Fruit fly (Drosophila melanogaster) whole organism, embryonic: ENCODE results near the gene Ccp84Ad.

Experiments
- Bdp1 ChIP-seq: fragments of 200-800 bp; sonication (Bioruptor generic); optimal IDR thresholded peaks from 3 replicates; lab custom pipeline; 2016; ENCODE audit warnings: missing biosample characterization, missing genetic modification characterization
- CG10979 ChIP-seq: fragments of 200-800 bp; sonication (Bioruptor generic); optimal IDR thresholded peaks from 2 replicates; lab custom pipeline; 2018; ENCODE audit warnings: missing biosample characterization, mild to moderate bottlenecking, missing genetic modification characterization, moderate library complexity
- CG11456 ChIP-seq: fragments of 200-800 bp; sonication (Bioruptor generic); IDR thresholded peaks from 3 replicates; pipeline ENCODE4 v1.3.6; 2022; ENCODE audit warnings: missing biosample characterization, missing genetic modification characterization
- CG11504 ChIP-seq: fragments of 200-800 bp; sonication (Bioruptor generic); optimal IDR thresholded peaks from 3 replicates; lab custom pipeline; 2019; ENCODE audit warnings: missing biosample characterization, mild to moderate bottlenecking, missing genetic modification characterization, moderate library complexity
- CG16813 ChIP-seq: fragments of 200-800 bp; sonication (Bioruptor generic); IDR thresholded peaks from 3 replicates; pipeline ENCODE4 v1.3.6; 2022; ENCODE audit warnings: missing biosample characterization, missing genetic modification characterization; ENCODE audit not compliant: partially characterized antibody
- CG17912 ChIP-seq: fragments of 200-800 bp; sonication (Bioruptor generic); optimal IDR thresholded peaks from 2 replicates; lab custom pipeline; 2018; ENCODE audit warnings: missing biosample characterization, mild to moderate bottlenecking, missing genetic modification characterization
- CG18764 ChIP-seq: fragments of 200-800 bp; sonication (Bioruptor generic); optimal IDR thresholded peaks from 3 replicates; lab custom pipeline; 2016; ENCODE audit warnings: missing biosample characterization, missing genetic modification characterization
- CG30403 ChIP-seq: fragments of 200-800 bp; sonication (Bioruptor generic); optimal IDR thresholded peaks from 3 replicates; lab custom pipeline; 2016; ENCODE audit warnings: missing biosample characterization, missing genetic modification characterization
- CG34376 ChIP-seq: fragments of 200-800 bp; sonication (Bioruptor generic); optimal IDR thresholded peaks from 2 replicates; lab custom pipeline; 2018; ENCODE audit warnings: missing biosample characterization, mild to moderate bottlenecking, missing genetic modification characterization
- CG3995 ChIP-seq: fragments of 200-800 bp; sonication (Bioruptor generic); optimal IDR thresholded peaks from 3 replicates; lab custom pipeline; 2016; ENCODE audit warnings: missing biosample characterization, missing genetic modification characterization
- CG4730 ChIP-seq: fragments of 200-800 bp; sonication (Bioruptor generic); IDR thresholded peaks from 2 replicates; pipeline ENCODE4 v1.3.6; 2022; ENCODE audit warnings: missing biosample characterization, missing genetic modification characterization
- CG7839 ChIP-seq: fragments of 200-800 bp; sonication (Bioruptor generic); optimal IDR thresholded peaks from 3 replicates; lab custom pipeline; 2018; ENCODE audit warnings: missing biosample characterization, mild to moderate bottlenecking, missing genetic modification characterization, moderate library complexity
- CG9932 ChIP-seq: fragments of 200-800 bp; sonication (Bioruptor generic); IDR thresholded peaks from 2 replicates; pipeline ENCODE4 v1.3.6; 2022; ENCODE audit warnings: missing biosample characterization, missing genetic modification characterization
- Chrac-16 ChIP-seq: fragments of 200-800 bp; sonication (Bioruptor generic); optimal IDR thresholded peaks from 3 replicates; lab custom pipeline; 2016; ENCODE audit warnings: missing biosample characterization, missing genetic modification characterization
- CrebB ChIP-seq: fragments of 200-800 bp; sonication (Bioruptor generic); optimal IDR thresholded peaks from 3 replicates; lab custom pipeline; 2018; ENCODE audit warnings: missing biosample characterization, mild to moderate bottlenecking, missing genetic modification characterization
- D ChIP-seq, 2 experiments: fragments of 200-800 bp in 1 of 2; fragments of >200 bp in 1 of 2; sonication (Bioruptor generic) in 1 of 2; optimal IDR thresholded peaks; 2 replicates in 1 of 2; 3 replicates in 1 of 2; lab custom pipeline; 2017; ENCODE audit warnings: mild to moderate bottlenecking in 1 of 2, missing biosample characterization in 1 of 2, missing genetic modification characterization in 1 of 2, missing genetic modification reagents in 1 of 2
- ERR ChIP-seq: fragments of 200-800 bp; sonication (Bioruptor generic); optimal IDR thresholded peaks from 2 replicates; lab custom pipeline; 2016; ENCODE audit warnings: missing biosample characterization, missing genetic modification characterization
- Ets65A ChIP-seq: fragments of 200-800 bp; sonication (Bioruptor generic); peaks from one replicate; lab custom pipeline; 2016; ENCODE audit warnings: missing biosample characterization, missing genetic modification characterization
- H2.0 ChIP-seq: fragments of 200-800 bp; sonication (Bioruptor generic); IDR thresholded peaks from 2 replicates; pipeline ENCODE4 v1.3.6; 2022; ENCODE audit warnings: missing biosample characterization, missing genetic modification characterization
- HLH54F ChIP-seq: fragments of 200-800 bp; sonication (Bioruptor generic); optimal IDR thresholded peaks from 3 replicates; lab custom pipeline; 2016; ENCODE audit warnings: missing biosample characterization, missing genetic modification characterization
- Med ChIP-seq: fragments of 200-800 bp; sonication (Bioruptor generic); peaks from one replicate; lab custom pipeline; 2016; ENCODE audit warnings: missing biosample characterization, missing genetic modification characterization, mild to moderate bottlenecking, inconsistent platforms, moderate library complexity
- Nf-YA ChIP-seq: fragments of 200-800 bp; sonication (Bioruptor generic); IDR thresholded peaks from 2 replicates; pipeline ENCODE4 v1.3.6; 2022; ENCODE audit warnings: missing biosample characterization, missing genetic modification characterization
- Opbp ChIP-seq: fragments of 200-800 bp; sonication (Bioruptor generic); IDR thresholded peaks from 3 replicates; pipeline ENCODE4 v1.3.6; 2022; ENCODE audit warnings: missing biosample characterization, missing genetic modification characterization; ENCODE audit not compliant: partially characterized antibody
- Pdp1 ChIP-seq, 2 experiments: fragments of 200-800 bp; sonication (Bioruptor generic); optimal IDR thresholded peaks; 3 replicates each; lab custom pipeline; 2016; ENCODE audit warnings: missing biosample characterization in 2 of 2, missing genetic modification characterization in 2 of 2, mild to moderate bottlenecking in 1 of 2, moderate library complexity in 1 of 2
- Sox102F ChIP-seq: fragments of 200-800 bp; sonication (Bioruptor generic); optimal IDR thresholded peaks from 2 replicates; lab custom pipeline; 2018; ENCODE audit warnings: missing biosample characterization, mild to moderate bottlenecking, missing genetic modification characterization, moderate library complexity
- ara ChIP-seq: fragments of 200-800 bp; sonication (Bioruptor generic); IDR thresholded peaks from 2 replicates; pipeline ENCODE4 v1.3.6; 2022; ENCODE audit warnings: missing biosample characterization, missing genetic modification characterization
- bcd ChIP-seq: fragments of 200-800 bp; sonication (Bioruptor generic); optimal IDR thresholded peaks from 2 replicates; lab custom pipeline; 2017; ENCODE audit warnings: missing biosample characterization, mild to moderate bottlenecking, missing genetic modification characterization
- caup ChIP-seq: fragments of 200-800 bp; sonication (Bioruptor generic); optimal IDR thresholded peaks from 3 replicates; lab custom pipeline; 2017; ENCODE audit warnings: missing biosample characterization, mild to moderate bottlenecking, missing genetic modification characterization, moderate library complexity; ENCODE audit not compliant: severe bottlenecking
- chm ChIP-seq: fragments of 200-800 bp; sonication (Bioruptor generic); IDR thresholded peaks from 2 replicates; pipeline ENCODE4 v1.3.6; 2022; ENCODE audit warnings: missing biosample characterization, missing genetic modification characterization
- dimm ChIP-seq: fragments of 200-800 bp; sonication (Bioruptor generic); IDR thresholded peaks from 2 replicates; pipeline ENCODE4 v1.3.6; 2022; ENCODE audit warnings: missing biosample characterization, missing genetic modification characterization
- dm ChIP-seq: fragments of 200-800 bp; sonication (Bioruptor generic); optimal IDR thresholded peaks from 3 replicates; lab custom pipeline; 2016; ENCODE audit warnings: missing biosample characterization, missing genetic modification characterization
- emc ChIP-seq: fragments of 200-800 bp; sonication (Bioruptor generic); optimal IDR thresholded peaks from 2 replicates; lab custom pipeline; 2016; ENCODE audit warnings: missing biosample characterization, missing genetic modification characterization
- esg ChIP-seq: fragments of 200-800 bp; sonication (Bioruptor generic); conservative IDR thresholded peaks from 2 replicates; pipeline ENCODE4 v1.3.6; 2022; ENCODE audit warnings: missing biosample characterization, missing genetic modification characterization
- ewg ChIP-seq: fragments of 200-800 bp; sonication (Bioruptor generic); optimal IDR thresholded peaks from 3 replicates; lab custom pipeline; 2017; ENCODE audit warnings: mild to moderate bottlenecking, missing biosample characterization, missing genetic modification reagents, missing genetic modification characterization
- gt ChIP-seq: fragments of 200-800 bp; sonication (Bioruptor generic); IDR thresholded peaks from 2 replicates; pipeline ENCODE4 v1.3.6; 2022; ENCODE audit warnings: missing biosample characterization, missing genetic modification characterization
- kah ChIP-seq: fragments of 200-800 bp; sonication (Bioruptor generic); optimal IDR thresholded peaks from 2 replicates; lab custom pipeline; 2018; ENCODE audit warnings: missing biosample characterization, mild to moderate bottlenecking, missing genetic modification characterization
- knrl ChIP-seq: fragments of 200-800 bp; sonication (Bioruptor generic); IDR thresholded peaks from 3 replicates; pipeline ENCODE4 v1.3.6; 2022; ENCODE audit warnings: missing biosample characterization, missing genetic modification characterization; ENCODE audit not compliant: partially characterized antibody
- lola ChIP-seq, 3 experiments: fragments of >200 bp in 2 of 3; fragments of 200-800 bp in 1 of 3; sonication (Bioruptor generic) in 1 of 3; optimal IDR thresholded peaks; 2 replicates each; lab custom pipeline; 2017 to 2019; ENCODE audit warnings: missing biosample characterization in 3 of 3, missing genetic modification characterization in 3 of 3, mild to moderate bottlenecking in 1 of 3, moderate library complexity in 1 of 3
- luna ChIP-seq: fragments of 200-800 bp; sonication (Bioruptor generic); optimal IDR thresholded peaks from 2 replicates; lab custom pipeline; 2016; ENCODE audit warnings: missing biosample characterization, missing genetic modification characterization
- mld ChIP-seq: fragments of 200-800 bp; sonication (Bioruptor generic); IDR thresholded peaks from 3 replicates; pipeline ENCODE4 v1.3.6; 2022; ENCODE audit warnings: missing biosample characterization, missing genetic modification characterization; ENCODE audit not compliant: partially characterized antibody
- onecut ChIP-seq: fragments of 200-800 bp; sonication (Bioruptor generic); IDR thresholded peaks from 2 replicates; pipeline ENCODE4 v1.3.6; 2022; ENCODE audit warnings: missing biosample characterization, missing genetic modification characterization
- pho ChIP-seq: fragments of 200-800 bp; sonication (Bioruptor generic); optimal IDR thresholded peaks from 2 replicates; lab custom pipeline; 2016; ENCODE audit warnings: missing biosample characterization, missing genetic modification characterization
- schlank ChIP-seq: fragments of 200-800 bp; sonication (Bioruptor generic); optimal IDR thresholded peaks from 2 replicates; lab custom pipeline; 2018; ENCODE audit warnings: missing biosample characterization, mild to moderate bottlenecking, missing genetic modification characterization
- shn ChIP-seq: fragments of 200-800 bp; sonication (Bioruptor generic); optimal IDR thresholded peaks from 3 replicates; lab custom pipeline; 2016; ENCODE audit warnings: missing biosample characterization, missing genetic modification characterization
- sima ChIP-seq: fragments of 200-800 bp; sonication (Bioruptor generic); optimal IDR thresholded peaks from 2 replicates; lab custom pipeline; 2016; ENCODE audit warnings: missing biosample characterization, missing genetic modification characterization
- tio ChIP-seq: fragments of 200-800 bp; sonication (Bioruptor generic); optimal IDR thresholded peaks from 2 replicates; lab custom pipeline; 2017; ENCODE audit warnings: missing biosample characterization, missing genetic modification characterization, inconsistent platforms
- toy ChIP-seq: fragments of 200-800 bp; sonication (Bioruptor generic); IDR thresholded peaks from 2 replicates; pipeline ENCODE4 v1.3.6; 2022; ENCODE audit warnings: missing biosample characterization, missing genetic modification characterization
- trh ChIP-seq: fragments of 200-800 bp; sonication (Bioruptor generic); optimal IDR thresholded peaks from 2 replicates; lab custom pipeline; 2016; ENCODE audit warnings: missing biosample characterization, missing genetic modification characterization
- wek ChIP-seq: fragments of 200-800 bp; sonication (Bioruptor generic); optimal IDR thresholded peaks from 3 replicates; lab custom pipeline; 2018; ENCODE audit warnings: missing biosample characterization, mild to moderate bottlenecking, missing genetic modification characterization, moderate library complexity
- z ChIP-seq: fragments of 200-800 bp; sonication (Bioruptor generic); IDR thresholded peaks from 3 replicates; pipeline ENCODE4 v1.3.6; 2022; ENCODE audit warnings: missing biosample characterization, missing genetic modification characterization

Gene Ccp84Ad

dm6 chr3R:6723537-6724171 lies 31.1 kb downstream of the Ccp84Ad start (continued):
- no peak for TF ChIP-seq caup (GFP tag; lab: Kevin White, UChicago)
- peak in 1 of 2 experiments; percentile 37 for TF ChIP-seq Pdp1 (GFP tag; optimal IDR thresholded peaks at IDR 0.05; lab: Kevin White, UChicago)
- TF ChIP-seq CG11456 (GFP tag; lab: Robert Waterston, UW): no peak
- TF ChIP-seq luna: no peak
- 0 out of 2 replicates have a peak, but pooled peaks have one; percentile 18 for TF ChIP-seq onecut (GFP tag; lab: Robert Waterston, UW)
- peak; percentile 40 for TF ChIP-seq CG30403 (GFP tag; lab: Kevin White, UChicago)
- TF ChIP-seq CG17912 (GFP tag; lab: Kevin White, UChicago): no peak
- no peak for TF ChIP-seq knrl (GFP tag; lab: Robert Waterston, UW)
- no peak for TF ChIP-seq CG34376 (GFP tag; lab: Kevin White, UChicago)
- TF ChIP-seq shn: no peak
- TF ChIP-seq trh (GFP tag; lab: Kevin White, UChicago): no peak
- peak; percentile 27 for TF ChIP-seq Sox102F (GFP tag; lab: Kevin White, UChicago)
- TF ChIP-seq wek (GFP tag; lab: Kevin White, UChicago): no peak
- no peak for TF ChIP-seq gt (GFP tag; lab: Robert Waterston, UW)
- no peak for TF ChIP-seq dimm (GFP tag; lab: Robert Waterston, UW)
- no peak for TF ChIP-seq CG3995 (GFP tag; lab: Kevin White, UChicago)
- no peak for TF ChIP-seq Med (GFP tag; lab: Kevin White, UChicago)
- peak; percentile 59 for TF ChIP-seq D (optimal IDR thresholded peaks at IDR 0.05; lab: Kevin White, UChicago)
- peak; percentile 66 for TF ChIP-seq D (GFP tag; optimal IDR thresholded peaks at IDR 0.05; lab: Kevin White, UChicago)
- no peak for TF ChIP-seq kah (GFP tag; lab: Kevin White, UChicago)
- TF ChIP-seq Ets65A (GFP tag; lab: Kevin White, UChicago): no peak
- no peak for TF ChIP-seq chm (GFP tag; lab: Robert Waterston, UW)
- TF ChIP-seq Chrac-16 (GFP tag; lab: Kevin White, UChicago): peak; percentile 3
- no peak for TF ChIP-seq toy (GFP tag; lab: Robert Waterston, UW)
- TF ChIP-seq Bdp1 (GFP tag; lab: Kevin White, UChicago): no peak
- no peak for TF ChIP-seq CG4730 (GFP tag; lab: Robert Waterston, UW)
- no peak for TF ChIP-seq Opbp (GFP tag; lab: Robert Waterston, UW)
- TF ChIP-seq mld (GFP tag; lab: Robert Waterston, UW): no peak
- TF ChIP-seq CG10979: peak; percentile 72
- no peak for TF ChIP-seq ewg (GFP tag; lab: Kevin White, UChicago)
- TF ChIP-seq bcd: peak; percentile 20
- TF ChIP-seq CG9932 (GFP tag; lab: Robert Waterston, UW): no peak
- TF ChIP-seq Nf-YA: no peak
- TF ChIP-seq H2.0: 0 out of 2 replicates have a peak, but pooled peaks have one; percentile 19
- no peak for TF ChIP-seq tio (GFP tag; lab: Kevin White, UChicago)
- TF ChIP-seq schlank: no peak
- no peak for TF ChIP-seq esg (GFP tag; lab: Robert Waterston, UW)
- no peak for TF ChIP-seq z
- TF ChIP-seq ERR (GFP tag; lab: Kevin White, UChicago): no peak
- TF ChIP-seq HLH54F (GFP tag; lab: Kevin White, UChicago): no peak
- TF ChIP-seq CG18764 (GFP tag; lab: Kevin White, UChicago): no peak
- no peak for TF ChIP-seq pho (GFP tag; lab: Kevin White, UChicago)
- no peak for TF ChIP-seq emc (GFP tag; lab: Kevin White, UChicago)
- TF ChIP-seq sima (GFP tag; lab: Kevin White, UChicago): no peak
- no peak for TF ChIP-seq dm (GFP tag; lab: Kevin White, UChicago)
- TF ChIP-seq CrebB (tag; lab: Kevin White, UChicago): no peak
- TF ChIP-seq CG11504: peak; percentile 62
- TF ChIP-seq lola (GFP tag; optimal IDR thresholded peaks at IDR 0.05; lab: Kevin White, UChicago): peak in 1 of 3 experiments; percentile 77
- TF ChIP-seq ara: 0 out of 2 replicates have a peak, but pooled peaks have one; percentile 40
- TF ChIP-seq CG16813 (GFP tag; lab: Robert Waterston, UW): no peak
- TF ChIP-seq CG7839: peak; percentile 47
